Worm (Caenorhabditis elegans) whole organism, L4 larva: Measurements from ENCODE around the gene ora-1.

Experiments used
- D1046.2 ChIP-seq: fragments of 200-800 bp; sonication (Bioruptor generic); IDR thresholded peaks from 2 replicates; pipeline ENCODE4 v1.3.6; 2022; ENCODE audit warnings: missing genetic modification characterization, missing compliant biosample characterization
- R02D3.7 ChIP-seq: fragments of 150-350 bp; sonication (generic microtip); optimal IDR thresholded peaks from 3 replicates; lab custom pipeline; 2014; ENCODE audit warnings: missing biosample characterization, missing genetic modification characterization
- Y75B8A.6 ChIP-seq: fragments of 200-800 bp; sonication (Bioruptor generic); IDR thresholded peaks from 2 replicates; pipeline ENCODE4 v1.3.6; 2022; ENCODE audit warnings: missing genetic modification reagents, missing genetic modification characterization, missing compliant biosample characterization
- aha-1 ChIP-seq: fragments of 150-350 bp; peaks from one replicate; lab custom pipeline; 2014; ENCODE audit warnings: missing biosample characterization, missing genetic modification characterization
- ces-1 ChIP-seq: fragments of 150-350 bp; sonication (generic microtip); optimal IDR thresholded peaks from 4 replicates; lab custom pipeline; 2014; ENCODE audit warnings: missing biosample characterization, missing genetic modification reagents, missing genetic modification characterization
- ctbp-1 ChIP-seq: fragments of 200-800 bp; sonication (Bioruptor generic); IDR thresholded peaks from 2 replicates; pipeline ENCODE4 v1.3.6; 2022; ENCODE audit warnings: missing genetic modification reagents, missing genetic modification characterization, missing compliant biosample characterization
- daf-16 ChIP-seq, 3 experiments: sonication (generic microtip); optimal IDR thresholded peaks; 2 replicates each; lab custom pipeline; 2016 to 2017; ENCODE audit warnings: missing genetic modification characterization in 3 of 3, missing genetic modification reagents in 3 of 3, mild to moderate bottlenecking in 2 of 3, missing compliant biosample characterization in 2 of 3, missing biosample characterization in 1 of 3, moderate library complexity in 1 of 3
- daf-8 ChIP-seq: fragments of 200-800 bp; sonication (Bioruptor generic); IDR thresholded peaks from 2 replicates; pipeline ENCODE4 v1.3.6; 2022; ENCODE audit warnings: missing genetic modification characterization, missing compliant biosample characterization
- dpl-1 ChIP-seq: fragments of 150-350 bp; optimal IDR thresholded peaks from 2 replicates; lab custom pipeline; 2014; ENCODE audit warnings: missing biosample characterization, missing genetic modification reagents, missing genetic modification characterization
- duxl-1 ChIP-seq: sonication (generic microtip); optimal IDR thresholded peaks from 2 replicates; lab custom pipeline; 2016; ENCODE audit warnings: mild to moderate bottlenecking, missing genetic modification characterization, moderate library complexity, missing compliant biosample characterization; ENCODE audit not compliant: poor library complexity
- dve-1 ChIP-seq: sonication (generic microtip); optimal IDR thresholded peaks from 2 replicates; lab custom pipeline; 2017; ENCODE audit warnings: antibody characterized with exemption, mild to moderate bottlenecking, missing genetic modification characterization, missing compliant biosample characterization; ENCODE audit not compliant: insufficient read depth
- gei-8 ChIP-seq: fragments of 200-800 bp; sonication (Bioruptor generic); optimal IDR thresholded peaks from 2 replicates; lab custom pipeline; 2018; ENCODE audit warnings: mild to moderate bottlenecking, missing genetic modification characterization, missing compliant biosample characterization
- hif-1 ChIP-seq, 2 experiments: sonication (generic microtip); optimal IDR thresholded peaks; 2 replicates each; lab custom pipeline; 2016 to 2017; ENCODE audit warnings: missing compliant biosample characterization in 2 of 2, missing genetic modification characterization in 2 of 2, missing genetic modification reagents in 2 of 2, missing genotype in 2 of 2, mild to moderate bottlenecking in 1 of 2
- hlh-11 ChIP-seq: fragments of 200-800 bp; sonication (Bioruptor generic); optimal IDR thresholded peaks from 2 replicates; lab custom pipeline; 2018; ENCODE audit warnings: mild to moderate bottlenecking, missing genetic modification characterization, missing compliant biosample characterization
- lin-38 ChIP-seq: fragments of 200-800 bp; sonication (Bioruptor generic); IDR thresholded peaks from 2 replicates; pipeline ENCODE4 v1.3.6; 2022; ENCODE audit warnings: missing genetic modification reagents, missing genetic modification characterization, missing compliant biosample characterization
- lin-39 ChIP-seq: fragments of 150-350 bp; optimal IDR thresholded peaks from 2 replicates; lab custom pipeline; 2014; ENCODE audit warnings: missing biosample characterization, missing genetic modification reagents, missing genetic modification characterization
- madf-5 ChIP-seq, 2 experiments: fragments of 200-800 bp; sonication (Bioruptor generic); IDR thresholded peaks; 2 replicates each; pipeline ENCODE4 v1.3.6; 2022; ENCODE audit warnings: missing compliant biosample characterization in 2 of 2, missing genetic modification characterization in 2 of 2
- mdl-1 ChIP-seq, 2 experiments: fragments of 150-350 bp in 1 of 2; sonication (generic microtip) in 1 of 2; optimal IDR thresholded peaks; 2 replicates each; lab custom pipeline; 2014 to 2017; ENCODE audit warnings: missing biosample characterization in 2 of 2, missing genetic modification characterization in 2 of 2
- mxl-3 ChIP-seq: fragments of 200-800 bp; sonication (Bioruptor generic); optimal IDR thresholded peaks from 2 replicates; lab custom pipeline; 2018; ENCODE audit warnings: mild to moderate bottlenecking, missing genetic modification characterization, missing compliant biosample characterization
- nhr-28 ChIP-seq: fragments of 150-350 bp; optimal IDR thresholded peaks from 2 replicates; lab custom pipeline; 2014; ENCODE audit warnings: missing biosample characterization, missing genetic modification characterization
- nhr-42 ChIP-seq: fragments of 200-800 bp; sonication (Bioruptor generic); IDR thresholded peaks from 2 replicates; pipeline ENCODE4 v1.3.6; 2022; ENCODE audit warnings: missing genetic modification characterization, missing compliant biosample characterization
- php-3 ChIP-seq: fragments of 200-800 bp; sonication (Bioruptor generic); IDR thresholded peaks from 2 replicates; pipeline ENCODE4 v1.3.6; 2022; ENCODE audit warnings: missing genetic modification reagents, missing genetic modification characterization, missing compliant biosample characterization
- pqm-1 ChIP-seq: sonication (generic microtip); optimal IDR thresholded peaks from 2 replicates; lab custom pipeline; 2017; ENCODE audit warnings: missing biosample characterization, missing genetic modification characterization
- skn-1 ChIP-seq: fragments of 150-350 bp; optimal IDR thresholded peaks from 2 replicates; lab custom pipeline; 2014; ENCODE audit warnings: missing biosample characterization, missing genetic modification characterization
- snpc-1.2 ChIP-seq: fragments of 200-800 bp; sonication (Bioruptor generic); IDR thresholded peaks from 2 replicates; pipeline ENCODE4 v1.3.6; 2022; ENCODE audit warnings: missing genetic modification reagents, missing genetic modification characterization, missing compliant biosample characterization
- tra-1 ChIP-seq: fragments of 200-800 bp; sonication (Bioruptor generic); IDR thresholded peaks from 2 replicates; pipeline ENCODE4 v1.3.6; 2022; ENCODE audit warnings: missing genetic modification reagents, missing genetic modification characterization, missing compliant biosample characterization
- unc-62 ChIP-seq, 3 experiments: fragments of 150-350 bp in 1 of 3; sonication (generic microtip); optimal IDR thresholded peaks in 2 of 3; peaks in 1 of 3; 1 replicate in 1 of 3; 2 replicates in 2 of 3; lab custom pipeline; 2014 to 2017; ENCODE audit warnings: missing biosample characterization in 3 of 3, missing genetic modification characterization in 3 of 3, missing genetic modification reagents in 3 of 3, missing genotype in 1 of 3
- zag-1 ChIP-seq: fragments of 150-350 bp; optimal IDR thresholded peaks from 2 replicates; lab custom pipeline; 2014; ENCODE audit warnings: missing biosample characterization, missing genetic modification characterization
- zfp-2 ChIP-seq: sonication (generic microtip); optimal IDR thresholded peaks from 2 replicates; lab custom pipeline; 2016; ENCODE audit warnings: mild to moderate bottlenecking, missing genetic modification characterization, missing compliant biosample characterization
- zfp-3 ChIP-seq: fragments of 200-800 bp; sonication (Bioruptor generic); conservative IDR thresholded peaks from 2 replicates; pipeline ENCODE4 v1.3.6; 2022; ENCODE audit warnings: missing genetic modification reagents, missing genetic modification characterization, missing compliant biosample characterization

ora-1 gene

DNA sequence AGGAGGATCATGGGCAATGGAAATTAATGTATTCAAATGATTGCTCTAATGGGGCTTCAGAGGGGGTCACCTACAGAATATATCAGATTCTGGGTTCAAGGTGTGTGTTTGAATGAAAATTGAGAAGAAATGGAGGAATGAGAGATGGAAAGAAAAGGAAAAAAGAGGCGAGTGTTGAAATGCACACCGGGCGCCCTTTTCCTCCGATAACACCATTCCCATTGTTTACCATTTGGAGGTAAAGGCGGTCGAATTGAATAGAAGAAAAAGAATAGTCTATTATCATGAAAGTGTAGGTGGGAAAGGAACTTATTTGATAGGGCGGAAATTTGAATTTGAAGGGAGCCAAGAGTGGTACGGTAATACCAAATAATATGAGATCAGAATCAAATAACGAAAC, 27.7 kb downstream of the ora-1 start:
- no peak for TF ChIP-seq dpl-1
- TF ChIP-seq nhr-28 (tag; lab: Kevin White, UChicago): peak; percentile 24
- no peak for TF ChIP-seq nhr-42 (GFP tag; lab: Robert Waterston, UW)
- no peak for TF ChIP-seq zfp-2 (tag; lab: Kevin White, UChicago)
- no peak for TF ChIP-seq daf-16 (GFP tag; optimal IDR thresholded peaks at IDR 0.05; lab: Kevin White, UChicago)
- TF ChIP-seq daf-16 (tag; optimal IDR thresholded peaks at IDR 0.05; lab: Kevin White, UChicago): peak; percentile 64
- peak; percentile 29 for TF ChIP-seq hlh-11 (tag; lab: Kevin White, UChicago)
- TF ChIP-seq pqm-1 (tag; lab: Kevin White, UChicago): peak; percentile 64
- peak; percentile 39 for TF ChIP-seq dve-1 (tag; lab: Kevin White, UChicago)

DNA sequence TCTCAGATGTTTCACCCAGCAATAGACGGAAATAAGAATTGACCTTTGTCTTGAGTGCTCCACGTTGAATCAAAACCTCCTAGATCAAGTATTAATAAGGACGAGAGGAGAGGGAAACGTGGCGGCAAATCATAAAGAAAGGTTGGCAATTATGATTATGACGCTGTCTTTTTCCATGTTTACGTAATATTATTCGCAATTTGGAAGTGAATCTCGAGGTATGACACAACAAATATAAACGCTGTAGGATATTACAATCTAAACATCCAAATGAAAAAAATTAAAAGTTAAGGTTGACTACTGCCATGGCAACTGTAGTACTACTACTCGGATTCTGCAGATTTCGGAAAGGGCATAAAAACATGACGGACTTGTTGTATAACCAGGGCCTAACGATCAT, 28.5 kb downstream of the ora-1 start:
- TF ChIP-seq hlh-11 (tag; lab: Kevin White, UChicago) (no peak), zag-1 (tag; lab: Kevin White, UChicago) (no peak), lin-39 (tag; lab: Kevin White, UChicago) (no peak), duxl-1 (tag; lab: Kevin White, UChicago) (no peak), skn-1 (tag; lab: Kevin White, UChicago) (no peak), madf-5 (GFP tag; IDR thresholded peaks at IDR 0.05; lab: Robert Waterston, UW) (no peak)

DNA sequence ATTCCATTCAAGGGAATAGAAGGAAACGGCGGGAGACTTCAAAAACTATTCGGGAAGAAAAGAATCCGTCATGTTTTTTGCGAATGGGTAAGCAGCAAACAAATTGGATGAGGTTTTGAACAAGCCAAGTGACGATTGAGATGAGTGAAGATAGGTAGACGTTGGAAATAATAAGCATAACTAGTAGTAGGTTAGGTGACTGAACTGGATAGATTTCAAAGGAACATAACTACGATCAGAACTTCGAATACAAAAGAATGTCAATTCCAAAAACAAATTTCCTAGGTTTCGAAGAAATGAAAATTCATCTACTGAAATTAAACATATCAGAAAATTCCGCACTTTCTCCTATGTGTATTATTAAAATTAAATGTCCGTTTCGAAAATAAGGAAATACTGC, 29.9 kb downstream of the ora-1 start:
- no peak for TF ChIP-seq gei-8
- TF ChIP-seq aha-1 (tag; lab: Kevin White, UChicago): peak; percentile 92

- TF ChIP-seq unc-62 (GFP tag; optimal IDR thresholded peaks at IDR 0.05 in 1 of 2; lab: Kevin White, UChicago) (peak in 1 of 2 experiments; percentile 93), unc-62 (tag; optimal IDR thresholded peaks at IDR 0.05; lab: Kevin White, UChicago) (no peak), ctbp-1 (no peak), mxl-3 (GFP tag; lab: Kevin White, UChicago) (peak; percentile 10)
Measured at ce11 chrIV:8008137-8008536, 30.4 kb downstream of the ora-1 start.

ce11 chrIV:8009374-8009773, 31.7 kb downstream of the ora-1 start:
- TF ChIP-seq mdl-1 (tag; optimal IDR thresholded peaks at IDR 0.05; lab: Kevin White, UChicago): peak in 1 of 2 experiments; percentile 14
- no peak for TF ChIP-seq skn-1 (tag; lab: Kevin White, UChicago)
- no peak for TF ChIP-seq hlh-11 (tag; lab: Kevin White, UChicago)
- TF ChIP-seq php-3: no peak
- TF ChIP-seq mxl-3 (GFP tag; lab: Kevin White, UChicago): peak; percentile 49
- TF ChIP-seq nhr-42 (GFP tag; lab: Robert Waterston, UW): no peak
- TF ChIP-seq hif-1 (tag; optimal IDR thresholded peaks at IDR 0.05; lab: Kevin White, UChicago): no peak
- TF ChIP-seq ces-1 (GFP tag; lab: Kevin White, UChicago): no peak
- TF ChIP-seq unc-62 (GFP tag; optimal IDR thresholded peaks at IDR 0.05 in 1 of 2; lab: Kevin White, UChicago): peak in 1 of 2 experiments; percentile 47
- TF ChIP-seq unc-62 (tag; optimal IDR thresholded peaks at IDR 0.05; lab: Kevin White, UChicago): no peak
- no peak for TF ChIP-seq lin-38 (GFP tag; lab: Robert Waterston, UW)
- TF ChIP-seq madf-5 (GFP tag; IDR thresholded peaks at IDR 0.05; lab: Robert Waterston, UW): 0 out of 4 replicates have a peak, but pooled peaks of 1 of the 2 experiments have one; percentile 4
- no peak for TF ChIP-seq snpc-1.2 (GFP tag; lab: Robert Waterston, UW)
- peak; percentile 88 for TF ChIP-seq aha-1 (tag; lab: Kevin White, UChicago)
- no peak for TF ChIP-seq daf-8
- no peak for TF ChIP-seq tra-1 (GFP tag; lab: Robert Waterston, UW)
- no peak for TF ChIP-seq R02D3.7 (tag; lab: Kevin White, UChicago)
- no peak for TF ChIP-seq zfp-3
- TF ChIP-seq Y75B8A.6 (GFP tag; lab: Robert Waterston, UW): no peak
- TF ChIP-seq lin-39 (tag; lab: Kevin White, UChicago): no peak
- TF ChIP-seq D1046.2 (GFP tag; lab: Robert Waterston, UW): no peak
- TF ChIP-seq, all 104 proteins: peak for 5
